Worm (Caenorhabditis elegans) whole organism, L4 larva: ENCODE results near the gene rbm-39.

Experiments used
- F49E8.2 ChIP-seq: sonication (generic microtip); optimal IDR thresholded peaks from 2 replicates; lab custom pipeline; 2016; ENCODE audit warnings: missing compliant biosample characterization, mild to moderate bottlenecking, missing genetic modification characterization, borderline replicate concordance
- R02D3.7 ChIP-seq: fragments of 150-350 bp; sonication (generic microtip); optimal IDR thresholded peaks from 3 replicates; lab custom pipeline; 2014; ENCODE audit warnings: missing biosample characterization, missing genetic modification characterization
- T20F7.1 ChIP-seq: fragments of 200-800 bp; sonication (Bioruptor generic); optimal IDR thresholded peaks from 2 replicates; lab custom pipeline; 2018; ENCODE audit warnings: mild to moderate bottlenecking, missing genetic modification characterization, missing compliant biosample characterization
- T26A8.4 ChIP-seq: fragments of 200-800 bp; sonication (Bioruptor generic); IDR thresholded peaks from 2 replicates; pipeline ENCODE4 v1.3.6; 2022; ENCODE audit warnings: missing genetic modification characterization, missing compliant biosample characterization
- Y105C5A.15 ChIP-seq: fragments of 200-800 bp; sonication (Bioruptor generic); IDR thresholded peaks from 2 replicates; pipeline ENCODE4 v1.3.6; 2022; ENCODE audit warnings: missing genetic modification characterization, missing compliant biosample characterization
- Y48G9A.11 ChIP-seq: fragments of 200-800 bp; sonication (Bioruptor generic); IDR thresholded peaks from 2 replicates; pipeline ENCODE4 v1.3.6; 2022; ENCODE audit warnings: missing genetic modification reagents, missing genetic modification characterization, missing compliant biosample characterization
- Y5F2A.4 ChIP-seq: fragments of 200-800 bp; sonication (Bioruptor generic); optimal IDR thresholded peaks from 2 replicates; lab custom pipeline; 2018; ENCODE audit warnings: mild to moderate bottlenecking, missing genetic modification characterization, missing compliant biosample characterization
- ZK337.2 ChIP-seq: fragments of 200-800 bp; sonication (Bioruptor generic); IDR thresholded peaks from 2 replicates; pipeline ENCODE4 v1.3.6; 2022; ENCODE audit warnings: missing genetic modification reagents, missing genetic modification characterization, missing compliant biosample characterization
- aly-2 ChIP-seq: sonication (generic microtip); optimal IDR thresholded peaks from 2 replicates; lab custom pipeline; 2018; ENCODE audit warnings: missing biosample characterization, missing genetic modification characterization
- arid-1 ChIP-seq: fragments of 200-800 bp; sonication (Bioruptor generic); conservative IDR thresholded peaks from 2 replicates; pipeline ENCODE4 v1.3.6; 2022; ENCODE audit warnings: missing genetic modification reagents, missing genetic modification characterization, missing compliant biosample characterization
- ceh-20 ChIP-seq: fragments of 200-800 bp; sonication (Bioruptor generic); IDR thresholded peaks from 2 replicates; pipeline ENCODE4 v1.3.6; 2022; ENCODE audit warnings: missing genetic modification reagents, missing genetic modification characterization, missing compliant biosample characterization
- ceh-82 ChIP-seq: sonication (generic microtip); optimal IDR thresholded peaks from 2 replicates; lab custom pipeline; 2017; ENCODE audit warnings: missing biosample characterization, missing genetic modification characterization
- cey-2 ChIP-seq: sonication (generic microtip); optimal IDR thresholded peaks from 3 replicates; lab custom pipeline; 2017; ENCODE audit warnings: missing genetic modification characterization, mild to moderate bottlenecking, missing compliant biosample characterization, antibody characterized with exemption, borderline replicate concordance; ENCODE audit not compliant: insufficient read depth
- ctbp-1 ChIP-seq: fragments of 200-800 bp; sonication (Bioruptor generic); IDR thresholded peaks from 2 replicates; pipeline ENCODE4 v1.3.6; 2022; ENCODE audit warnings: missing genetic modification reagents, missing genetic modification characterization, missing compliant biosample characterization
- daf-12 ChIP-seq: fragments of 150-350 bp; optimal IDR thresholded peaks from 2 replicates; lab custom pipeline; 2014; ENCODE audit warnings: missing biosample characterization, missing genetic modification reagents, missing genetic modification characterization
- dmd-6 ChIP-seq: fragments of 200-800 bp; sonication (Bioruptor generic); IDR thresholded peaks from 2 replicates; pipeline ENCODE4 v1.3.6; 2022; ENCODE audit warnings: missing genetic modification reagents, missing genetic modification characterization, missing compliant biosample characterization
- dve-1 ChIP-seq: sonication (generic microtip); optimal IDR thresholded peaks from 2 replicates; lab custom pipeline; 2017; ENCODE audit warnings: antibody characterized with exemption, mild to moderate bottlenecking, missing genetic modification characterization, missing compliant biosample characterization; ENCODE audit not compliant: insufficient read depth
- egl-27 ChIP-seq: sonication (generic microtip); optimal IDR thresholded peaks from 3 replicates; lab custom pipeline; 2017; ENCODE audit warnings: missing biosample characterization, missing genetic modification reagents, missing genetic modification characterization
- fkh-10 ChIP-seq: fragments of 150-350 bp; optimal IDR thresholded peaks from 2 replicates; lab custom pipeline; 2014; ENCODE audit warnings: missing biosample characterization, missing genetic modification reagents, missing genetic modification characterization
- fos-1 ChIP-seq: fragments of 150-350 bp; optimal IDR thresholded peaks from 2 replicates; lab custom pipeline; 2014; ENCODE audit warnings: missing biosample characterization, missing genetic modification characterization
- hmg-1.1 ChIP-seq: fragments of 200-800 bp; sonication (Bioruptor generic); IDR thresholded peaks from 2 replicates; pipeline ENCODE4 v1.3.6; 2022; ENCODE audit warnings: missing genetic modification reagents, missing genetic modification characterization, missing compliant biosample characterization
- jun-1 ChIP-seq: fragments of 150-350 bp; optimal IDR thresholded peaks from 2 replicates; lab custom pipeline; 2014; ENCODE audit warnings: missing biosample characterization, missing genetic modification reagents, missing genetic modification characterization
- lim-7 ChIP-seq: fragments of 200-800 bp; sonication (Bioruptor generic); IDR thresholded peaks from 2 replicates; pipeline ENCODE4 v1.3.6; 2022; ENCODE audit warnings: missing genetic modification characterization, missing compliant biosample characterization
- lin-1 ChIP-seq: fragments of 200-800 bp; sonication (Bioruptor generic); IDR thresholded peaks from 2 replicates; pipeline ENCODE4 v1.3.6; 2022; ENCODE audit warnings: missing genetic modification reagents, missing genetic modification characterization, missing compliant biosample characterization
- lin-13 ChIP-seq: fragments of 150-350 bp; optimal IDR thresholded peaks from 2 replicates; lab custom pipeline; 2014; ENCODE audit warnings: missing biosample characterization, missing genetic modification reagents, missing genetic modification characterization
- lin-15B ChIP-seq: fragments of 150-350 bp; sonication (generic microtip); optimal IDR thresholded peaks from 3 replicates; lab custom pipeline; 2014; ENCODE audit warnings: missing biosample characterization, missing genetic modification characterization
- lin-29 ChIP-seq: fragments of 200-800 bp; sonication (Bioruptor generic); IDR thresholded peaks from 2 replicates; pipeline ENCODE4 v1.3.6; 2022; ENCODE audit warnings: missing genetic modification reagents, missing genetic modification characterization, missing compliant biosample characterization
- lin-39 ChIP-seq: fragments of 150-350 bp; optimal IDR thresholded peaks from 2 replicates; lab custom pipeline; 2014; ENCODE audit warnings: missing biosample characterization, missing genetic modification reagents, missing genetic modification characterization
- lir-3 ChIP-seq: sonication (generic microtip); optimal IDR thresholded peaks from 2 replicates; lab custom pipeline; 2016; ENCODE audit warnings: mild to moderate bottlenecking, missing genetic modification characterization, missing compliant biosample characterization
- lsy-2 ChIP-seq, 2 experiments: fragments of 150-350 bp in 1 of 2; sonication (generic microtip) in 1 of 2; optimal IDR thresholded peaks; 2 replicates each; lab custom pipeline; 2014 to 2017; ENCODE audit warnings: missing biosample characterization in 2 of 2, missing genetic modification characterization in 2 of 2
- madf-5 ChIP-seq, 2 experiments: fragments of 200-800 bp; sonication (Bioruptor generic); IDR thresholded peaks; 2 replicates each; pipeline ENCODE4 v1.3.6; 2022; ENCODE audit warnings: missing compliant biosample characterization in 2 of 2, missing genetic modification characterization in 2 of 2
- madf-9 ChIP-seq: fragments of 200-800 bp; sonication (Bioruptor generic); conservative IDR thresholded peaks from 2 replicates; pipeline ENCODE4 v1.3.6; 2022; ENCODE audit warnings: missing genetic modification reagents, missing genetic modification characterization, missing compliant biosample characterization
- mdt-29 ChIP-seq: fragments of 200-800 bp; sonication (Bioruptor generic); IDR thresholded peaks from 2 replicates; pipeline ENCODE4 v1.3.6; 2022; ENCODE audit warnings: missing genetic modification reagents, missing genetic modification characterization, missing compliant biosample characterization
- mxl-3 ChIP-seq: fragments of 200-800 bp; sonication (Bioruptor generic); optimal IDR thresholded peaks from 2 replicates; lab custom pipeline; 2018; ENCODE audit warnings: mild to moderate bottlenecking, missing genetic modification characterization, missing compliant biosample characterization
- nhr-10 ChIP-seq: fragments of 150-350 bp; optimal IDR thresholded peaks from 2 replicates; lab custom pipeline; 2014; ENCODE audit warnings: missing biosample characterization, missing genetic modification characterization
- nhr-111 ChIP-seq: fragments of 200-800 bp; sonication (Bioruptor generic); optimal IDR thresholded peaks from 2 replicates; lab custom pipeline; 2018; ENCODE audit warnings: mild to moderate bottlenecking, missing genetic modification characterization, missing compliant biosample characterization
- nhr-28 ChIP-seq: fragments of 150-350 bp; optimal IDR thresholded peaks from 2 replicates; lab custom pipeline; 2014; ENCODE audit warnings: missing biosample characterization, missing genetic modification characterization
- nhr-41 ChIP-seq: fragments of 200-800 bp; sonication (Bioruptor generic); IDR thresholded peaks from 2 replicates; pipeline ENCODE4 v1.3.6; 2022; ENCODE audit warnings: missing genetic modification reagents, missing genetic modification characterization, missing compliant biosample characterization
- nhr-42 ChIP-seq: fragments of 200-800 bp; sonication (Bioruptor generic); IDR thresholded peaks from 2 replicates; pipeline ENCODE4 v1.3.6; 2022; ENCODE audit warnings: missing genetic modification characterization, missing compliant biosample characterization
- nhr-76 ChIP-seq: fragments of 150-350 bp; optimal IDR thresholded peaks from 2 replicates; lab custom pipeline; 2014; ENCODE audit warnings: missing biosample characterization, missing genetic modification characterization
- saeg-2 ChIP-seq: fragments of 200-800 bp; sonication (Bioruptor generic); IDR thresholded peaks from 2 replicates; pipeline ENCODE4 v1.3.6; 2022; ENCODE audit warnings: missing genetic modification reagents, missing genetic modification characterization, missing compliant biosample characterization
- skn-1 ChIP-seq: fragments of 150-350 bp; optimal IDR thresholded peaks from 2 replicates; lab custom pipeline; 2014; ENCODE audit warnings: missing biosample characterization, missing genetic modification characterization
- spr-1 ChIP-seq: sonication (generic microtip); optimal IDR thresholded peaks from 2 replicates; lab custom pipeline; 2016; ENCODE audit warnings: mild to moderate bottlenecking, missing genetic modification characterization, missing compliant biosample characterization
- spr-3 ChIP-seq: fragments of 200-800 bp; sonication (Bioruptor generic); optimal IDR thresholded peaks from 2 replicates; lab custom pipeline; 2018; ENCODE audit warnings: mild to moderate bottlenecking, missing genetic modification characterization, missing compliant biosample characterization
- tag-97 ChIP-seq: fragments of 200-800 bp; sonication (Bioruptor generic); IDR thresholded peaks from 2 replicates; pipeline ENCODE4 v1.3.6; 2022; ENCODE audit warnings: missing genetic modification characterization, missing compliant biosample characterization
- tra-1 ChIP-seq: fragments of 200-800 bp; sonication (Bioruptor generic); IDR thresholded peaks from 2 replicates; pipeline ENCODE4 v1.3.6; 2022; ENCODE audit warnings: missing genetic modification reagents, missing genetic modification characterization, missing compliant biosample characterization
- unc-130 ChIP-seq: sonication (generic microtip); optimal IDR thresholded peaks from 2 replicates; lab custom pipeline; 2016; ENCODE audit warnings: missing genetic modification reagents, missing genetic modification characterization, missing compliant biosample characterization
- zag-1 ChIP-seq: fragments of 150-350 bp; optimal IDR thresholded peaks from 2 replicates; lab custom pipeline; 2014; ENCODE audit warnings: missing biosample characterization, missing genetic modification characterization
- zfp-2 ChIP-seq: sonication (generic microtip); optimal IDR thresholded peaks from 2 replicates; lab custom pipeline; 2016; ENCODE audit warnings: mild to moderate bottlenecking, missing genetic modification characterization, missing compliant biosample characterization
- zip-2 ChIP-seq: fragments of 150-350 bp; optimal IDR thresholded peaks from 2 replicates; lab custom pipeline; 2014; ENCODE audit warnings: missing biosample characterization, missing genetic modification characterization
- ztf-11 ChIP-seq: fragments of 150-350 bp; optimal IDR thresholded peaks from 2 replicates; lab custom pipeline; 2014; ENCODE audit warnings: missing biosample characterization, missing genetic modification characterization
- ztf-7 ChIP-seq: fragments of 150-350 bp; optimal IDR thresholded peaks from 2 replicates; lab custom pipeline; 2014; ENCODE audit warnings: missing biosample characterization, missing genetic modification characterization

Gene rbm-39

DNA sequence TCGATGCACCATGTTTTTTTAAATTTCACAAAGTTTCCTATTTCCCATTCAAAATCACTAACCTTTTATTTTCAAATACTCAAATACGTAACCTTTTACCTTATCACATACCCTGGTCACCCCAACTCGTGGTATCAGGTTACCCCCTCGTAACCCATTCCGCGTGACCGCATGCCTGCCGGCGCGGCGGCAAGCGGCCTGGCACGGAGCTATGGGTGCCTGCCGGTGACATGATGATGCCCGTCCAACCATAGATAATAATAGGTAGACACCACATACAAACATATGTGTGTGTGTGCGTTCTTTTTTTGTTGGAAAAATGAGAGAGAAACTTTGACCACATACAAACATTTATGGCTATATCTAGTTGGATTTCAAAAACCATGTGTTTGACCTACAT, 53.1 kb downstream of the rbm-39 start:
- TF ChIP-seq nhr-42 (GFP tag; lab: Robert Waterston, UW) (no peak), nhr-76 (tag; lab: Kevin White, UChicago) (no peak), T26A8.4 (GFP tag; lab: Robert Waterston, UW) (peak; percentile 43), nhr-28 (tag; lab: Kevin White, UChicago) (no peak), fkh-10 (GFP tag; lab: Kevin White, UChicago) (no peak), nhr-41 (GFP tag; lab: Robert Waterston, UW) (0 out of 2 replicates have a peak, but pooled peaks have one; percentile 39), tag-97 (no peak), cey-2 (no peak), unc-130 (GFP tag; lab: Kevin White, UChicago) (no peak), ceh-82 (tag; lab: Kevin White, UChicago) (no peak), lsy-2 (tag; optimal IDR thresholded peaks at IDR 0.05; lab: Kevin White, UChicago) (no peak), madf-5 (GFP tag; IDR thresholded peaks at IDR 0.05; lab: Robert Waterston, UW) (0 out of 4 replicates have a peak, but pooled peaks of 1 of the 2 experiments have one; percentile 17), fos-1 (tag; lab: Kevin White, UChicago) (no peak), spr-1 (tag; lab: Kevin White, UChicago) (no peak), Y105C5A.15 (GFP tag; lab: Robert Waterston, UW) (no peak), mxl-3 (GFP tag; lab: Kevin White, UChicago) (peak; percentile 12), lin-39 (tag; lab: Kevin White, UChicago) (no peak), arid-1 (GFP tag; lab: Robert Waterston, UW) (no peak), T20F7.1 (no peak), lim-7 (no peak), Y48G9A.11 (GFP tag; lab: Robert Waterston, UW) (no peak), lin-13 (GFP tag; lab: Kevin White, UChicago) (no peak), lir-3 (no peak), jun-1 (tag; lab: Kevin White, UChicago) (no peak), lin-29 (no peak), ceh-20 (GFP tag; lab: Robert Waterston, UW) (no peak), mdt-29 (GFP tag; lab: Robert Waterston, UW) (no peak), aly-2 (no peak), dmd-6 (no peak), nhr-10 (tag; lab: Kevin White, UChicago) (no peak), zip-2 (tag; lab: Kevin White, UChicago) (no peak), egl-27 (tag; lab: Kevin White, UChicago) (no peak), spr-3 (peak; percentile 3), zag-1 (tag; lab: Kevin White, UChicago) (no peak), ztf-7 (tag; lab: Kevin White, UChicago) (no peak), hmg-1.1 (no peak), F49E8.2 (tag; lab: Kevin White, UChicago) (no peak), saeg-2 (GFP tag; lab: Robert Waterston, UW) (no peak), lin-1 (GFP tag; lab: Robert Waterston, UW) (no peak), skn-1 (tag; lab: Kevin White, UChicago) (no peak), daf-12 (tag; lab: Kevin White, UChicago) (no peak), ctbp-1 (GFP tag; lab: Robert Waterston, UW) (no peak), nhr-111 (GFP tag; lab: Kevin White, UChicago) (no peak), R02D3.7 (tag; lab: Kevin White, UChicago) (no peak), Y5F2A.4 (no peak), tra-1 (GFP tag; lab: Robert Waterston, UW) (no peak), dve-1 (tag; lab: Kevin White, UChicago) (peak; percentile 76), zfp-2 (tag; lab: Kevin White, UChicago) (no peak), lin-15B (tag; lab: Kevin White, UChicago) (no peak), madf-9 (GFP tag; lab: Robert Waterston, UW) (peak; percentile 48; the same call in 1 of the 2 replicates), ZK337.2 (GFP tag; lab: Robert Waterston, UW) (no peak), ztf-11 (no peak)
